ENCODE assay signal across 4 fruit fly cellular contexts in the genomic region with DNA sequence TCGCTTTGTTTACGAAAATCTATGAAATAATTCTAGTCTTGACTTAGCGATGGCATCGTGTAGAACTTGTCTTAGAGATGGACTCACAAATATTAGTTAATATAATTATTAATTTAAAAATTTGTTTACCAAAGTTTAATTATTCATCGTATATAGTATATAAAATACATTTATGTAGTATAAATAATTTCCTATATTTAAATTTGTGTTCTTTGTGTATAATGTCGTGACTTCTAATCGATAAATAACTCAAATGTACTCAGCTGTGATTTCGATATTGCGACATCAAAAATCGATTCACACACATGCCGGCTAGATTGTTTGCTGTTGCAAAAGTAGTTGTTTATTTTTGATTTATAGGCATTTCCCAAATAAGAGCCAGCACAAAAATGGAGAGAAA.
A peak's percentile ranks its signal among the peaks of the same experiment; 100 is the strongest.
TF ChIP-seq lines count a peak whose summit lies in the region.

wfs1 (minus strand) TSS at position 70 of the 400 bp plus-strand sequence.
Nup133 (plus strand) TSS at position 297 of the 400 bp plus-strand sequence.

TF ChIP-seq in whole organism, adult, 20 proteins besides CTCF, POLR2A, EP300 and RAD21 (continued from another document):
- TF ChIP-seq Hr96 (GFP tag; optimal IDR thresholded peaks at IDR 0.05; lab: Kevin White, UChicago) (no peak), CG12768 (GFP tag; optimal IDR thresholded peaks at IDR 0.05; lab: Kevin White, UChicago) (peak; percentile 51), CG1620 (GFP tag; optimal IDR thresholded peaks at IDR 0.05; lab: Kevin White, UChicago) (peak; percentile 8)

TF ChIP-seq in whole organism, embryonic, 481 proteins besides CTCF, POLR2A, EP300 and RAD21 (continued from another document and continues in another):
- TF ChIP-seq Camta (GFP tag; optimal IDR thresholded peaks at IDR 0.05; lab: Kevin White, UChicago) (no peak), CG11247 (GFP tag; IDR thresholded peaks at IDR 0.05; lab: Robert Waterston, UW) (0 out of 2 replicates have a peak, but pooled peaks have one; percentile 46), Hr78 (GFP tag; optimal IDR thresholded peaks at IDR 0.05; lab: Kevin White, UChicago) (no peak), fd64A (GFP tag; optimal IDR thresholded peaks at IDR 0.05; lab: Kevin White, UChicago) (no peak), tna (GFP tag; IDR thresholded peaks at IDR 0.05; lab: Robert Waterston, UW; ENCODE audit: partially characterized antibody) (peak; percentile 15; the same call in 1 of the 2 replicates), Aef1 (GFP tag; IDR thresholded peaks at IDR 0.05; lab: Robert Waterston, UW) (no peak; the same call in 2 of the 3 replicates), dysf (GFP tag; IDR thresholded peaks at IDR 0.05; lab: Robert Waterston, UW) (peak; percentile 62; the same call in 1 of the 3 replicates), croc (GFP tag; conservative IDR thresholded peaks at IDR 0.05; lab: Robert Waterston, UW) (peak; percentile 13; the same call in 1 of the 3 replicates), Dfd (GFP tag; optimal IDR thresholded peaks at IDR 0.05; lab: Kevin White, UChicago) (no peak), Drgx (GFP tag; IDR thresholded peaks at IDR 0.05; lab: Robert Waterston, UW) (no peak; the same call in 1 of the 2 replicates), schlank (tag; optimal IDR thresholded peaks at IDR 0.05; lab: Kevin White, UChicago) (no peak), unc-4 (GFP tag; IDR thresholded peaks at IDR 0.05; lab: Robert Waterston, UW; ENCODE audit: partially characterized antibody) (peak; percentile 95), CG14441 (GFP tag; IDR thresholded peaks at IDR 0.05; lab: Robert Waterston, UW) (no peak), CG10209 (GFP tag; optimal IDR thresholded peaks at IDR 0.05; lab: Kevin White, UChicago) (peak; percentile 73), danr (GFP tag; IDR thresholded peaks at IDR 0.05; lab: Robert Waterston, UW) (no peak), vnd (GFP tag; IDR thresholded peaks at IDR 0.05; lab: Robert Waterston, UW; ENCODE audit: partially characterized antibody) (peak; percentile 81; the same call in 2 of the 3 replicates), jigr1 (GFP tag; IDR thresholded peaks at IDR 0.05; lab: Robert Waterston, UW) (no peak), CG2129 (GFP tag; IDR thresholded peaks at IDR 0.05; lab: Robert Waterston, UW; ENCODE audit: partially characterized antibody) (peak; percentile 59; the same call in 1 of the 2 replicates), CG32532 (GFP tag; IDR thresholded peaks at IDR 0.05; lab: Robert Waterston, UW) (peak; percentile 66; the same call in 1 of the 2 replicates), Fer3 (tag; optimal IDR thresholded peaks at IDR 0.05; lab: Kevin White, UChicago) (peak; percentile 81), CG4730 (GFP tag; IDR thresholded peaks at IDR 0.05; lab: Robert Waterston, UW) (no peak), Hey (tag; optimal IDR thresholded peaks at IDR 0.05; lab: Kevin White, UChicago) (no peak), sima (GFP tag; optimal IDR thresholded peaks at IDR 0.05; lab: Kevin White, UChicago) (no peak), pho (GFP tag; optimal IDR thresholded peaks at IDR 0.05; lab: Kevin White, UChicago) (no peak), fd102C (GFP tag; optimal IDR thresholded peaks at IDR 0.05; lab: Kevin White, UChicago) (peak; percentile 1), CG14014 (GFP tag; IDR thresholded peaks at IDR 0.05; lab: Robert Waterston, UW) (peak; percentile 79), Med (GFP tag; lab: Kevin White, UChicago) (no peak), CG4820 (GFP tag; optimal IDR thresholded peaks at IDR 0.05; lab: Kevin White, UChicago) (peak; percentile 63), CG15073 (GFP tag; optimal IDR thresholded peaks at IDR 0.05; lab: Kevin White, UChicago) (no peak), Sox100B (GFP tag; optimal IDR thresholded peaks at IDR 0.05; lab: Kevin White, UChicago) (no peak), D19A (tag; optimal IDR thresholded peaks at IDR 0.05; lab: Kevin White, UChicago) (no peak), tx (GFP tag; optimal IDR thresholded peaks at IDR 0.05; lab: Kevin White, UChicago) (no peak), CG4617 (GFP tag; optimal IDR thresholded peaks at IDR 0.05; lab: Kevin White, UChicago; ENCODE audit: borderline replicate concordance) (peak; percentile 64), CG9876 (GFP tag; optimal IDR thresholded peaks at IDR 0.05; lab: Kevin White, UChicago) (no peak), Dll (GFP tag; IDR thresholded peaks at IDR 0.05; lab: Robert Waterston, UW; ENCODE audit: partially characterized antibody) (peak; percentile 97), Asciz (GFP tag; optimal IDR thresholded peaks at IDR 0.05; lab: Kevin White, UChicago) (peak; percentile 60), insv (GFP tag; optimal IDR thresholded peaks at IDR 0.05; lab: Kevin White, UChicago) (peak in 1 of 2 experiments; percentile 14), Pdp1 (GFP tag; optimal IDR thresholded peaks at IDR 0.05; lab: Kevin White, UChicago) (no peak), Oli (tag; optimal IDR thresholded peaks at IDR 0.05; lab: Kevin White, UChicago) (peak; percentile 66)

TF ChIP-seq in whole organism, prepupa, 60 proteins besides CTCF, POLR2A, EP300 and RAD21 (continued from another document):
- TF ChIP-seq CG6808 (GFP tag; optimal IDR thresholded peaks at IDR 0.05; lab: Kevin White, UChicago), result no peak
- TF ChIP-seq CG3032 (tag; optimal IDR thresholded peaks at IDR 0.05; lab: Kevin White, UChicago), result peak; percentile 81
- peak; percentile 72 for TF ChIP-seq CG34406 (GFP tag; optimal IDR thresholded peaks at IDR 0.05; lab: Kevin White, UChicago)
- peak; percentile 65 for TF ChIP-seq esn (GFP tag; optimal IDR thresholded peaks at IDR 0.05; lab: Kevin White, UChicago)
- peak; percentile 56 for TF ChIP-seq Sox14 (GFP tag; optimal IDR thresholded peaks at IDR 0.05; lab: Kevin White, UChicago)
- TF ChIP-seq Ets21C (GFP tag; optimal IDR thresholded peaks at IDR 0.05; lab: Kevin White, UChicago), result no peak
- TF ChIP-seq CG16779 (tag; optimal IDR thresholded peaks at IDR 0.05; lab: Kevin White, UChicago), result no peak
- TF ChIP-seq CG11294 (GFP tag; IDR thresholded peaks at IDR 0.05; lab: Robert Waterston, UW), result no peak; the same call in 1 of the 2 replicates

TF ChIP-seq in whole organism, wandering third instar larva, 38 proteins besides CTCF, POLR2A, EP300 and RAD21 (continued from another document):
- TF ChIP-seq Hr78 (GFP tag; optimal IDR thresholded peaks at IDR 0.05; lab: Kevin White, UChicago) (no peak), CG9705 (GFP tag; optimal IDR thresholded peaks at IDR 0.05; lab: Kevin White, UChicago) (peak; percentile 62), woc (GFP tag; optimal IDR thresholded peaks at IDR 0.05; lab: Kevin White, UChicago) (no peak), dsf (GFP tag; optimal IDR thresholded peaks at IDR 0.05; lab: Kevin White, UChicago; ENCODE audit: borderline replicate concordance) (no peak), CrebA (GFP tag; optimal IDR thresholded peaks at IDR 0.05; lab: Kevin White, UChicago; ENCODE audit: borderline replicate concordance) (no peak), fru (GFP tag; optimal IDR thresholded peaks at IDR 0.05; lab: Kevin White, UChicago) (no peak), CG32264 (GFP tag; optimal IDR thresholded peaks at IDR 0.05; lab: Kevin White, UChicago) (no peak), Myc (optimal IDR thresholded peaks at IDR 0.05; lab: Kevin White, UChicago) (no peak), br (GFP tag; optimal IDR thresholded peaks at IDR 0.05; lab: Kevin White, UChicago) (no peak), OdsH (GFP tag; optimal IDR thresholded peaks at IDR 0.05; lab: Kevin White, UChicago) (peak; percentile 63), Dif (GFP tag; optimal IDR thresholded peaks at IDR 0.05; lab: Kevin White, UChicago; ENCODE audit: partially characterized antibody) (no peak), h (GFP tag; optimal IDR thresholded peaks at IDR 0.05; lab: Kevin White, UChicago) (no peak), Vsx2 (GFP tag; optimal IDR thresholded peaks at IDR 0.05; lab: Kevin White, UChicago; ENCODE audit: partially characterized antibody) (no peak), psq (GFP tag; optimal IDR thresholded peaks at IDR 0.05; lab: Kevin White, UChicago) (peak; percentile 67), Rel (GFP tag; optimal IDR thresholded peaks at IDR 0.05; lab: Kevin White, UChicago) (no peak), Rel (tag; optimal IDR thresholded peaks at IDR 0.05; lab: Kevin White, UChicago) (peak; percentile 53), dmrt93B (GFP tag; optimal IDR thresholded peaks at IDR 0.05; lab: Kevin White, UChicago) (no peak)
